Worm (Caenorhabditis elegans): ENCODE measurements around the gene cdk-4.
A peak's percentile ranks its signal among the peaks of the same experiment; 100 is the strongest.

Gene cdk-4

DNA sequence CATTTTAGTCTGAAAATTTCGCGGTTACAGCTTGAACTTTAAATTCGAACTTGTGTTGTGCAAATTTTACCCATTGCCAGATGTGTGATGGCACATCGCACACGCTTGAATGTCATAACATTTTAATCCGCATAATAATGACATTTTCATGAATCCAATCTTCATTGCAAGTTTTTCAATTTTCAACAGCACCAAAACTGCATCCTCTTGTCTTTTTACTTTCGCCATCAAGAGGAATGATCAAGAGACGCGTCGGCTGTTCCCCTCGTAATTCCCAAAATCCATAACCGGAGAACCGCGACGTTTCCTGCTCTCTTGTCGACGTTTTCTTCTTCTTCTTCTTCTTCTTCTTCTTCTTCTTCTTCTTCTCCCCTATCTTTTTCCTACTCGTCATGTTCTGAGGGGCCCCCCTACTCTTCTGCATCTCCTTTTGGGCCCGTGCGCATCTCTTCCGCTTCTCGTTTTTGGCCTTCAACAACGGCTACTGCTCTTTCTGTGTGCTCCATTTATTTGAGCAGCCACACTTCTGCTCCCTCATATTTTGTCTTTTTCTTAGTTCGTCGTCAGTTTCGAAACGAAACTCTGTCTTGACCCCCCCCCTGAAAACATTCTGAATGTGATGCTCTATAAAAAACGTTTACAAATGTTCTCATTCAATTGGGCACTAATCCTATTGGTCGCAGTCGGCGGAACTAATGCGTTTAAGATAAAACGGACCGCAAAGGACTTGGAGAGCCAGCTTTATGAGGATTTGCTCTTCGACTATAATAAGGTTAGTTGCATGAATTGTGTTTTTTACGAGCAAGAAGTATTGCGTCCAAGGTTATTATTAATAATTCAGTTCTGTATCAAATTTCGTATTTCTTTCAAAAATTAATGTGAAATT, 14.0 kb upstream of the cdk-4 start, which contains the start of gene acr-12:
TSS of gene acr-12 (plus strand) at position 430 of the 886 bp plus-strand sequence.
- TF ChIP-seq unc-39 (tag; optimal IDR thresholded peaks at IDR 0.05) = no peak
- TF ChIP-seq ceh-43 (GFP tag; optimal IDR thresholded peaks at IDR 0.05) = no peak
- no peak for TF ChIP-seq lsy-2 (tag; optimal IDR thresholded peaks at IDR 0.05)
- TF ChIP-seq ces-1 (GFP tag; optimal IDR thresholded peaks at IDR 0.05) = peak; percentile 97
- no peak for TF ChIP-seq ztf-11 (tag; optimal IDR thresholded peaks at IDR 0.05)
- TF ChIP-seq mls-2 (tag; optimal IDR thresholded peaks at IDR 0.05) = peak; percentile 27
- no peak for TF ChIP-seq zip-8 (tag; optimal IDR thresholded peaks at IDR 0.05)
- TF ChIP-seq drap-1 (GFP tag; optimal IDR thresholded peaks at IDR 0.05) = no peak
- no peak for TF ChIP-seq ham-2 (GFP tag; optimal IDR thresholded peaks at IDR 0.05)
- TF ChIP-seq nhr-2 (tag; optimal IDR thresholded peaks at IDR 0.05) = no peak

DNA sequence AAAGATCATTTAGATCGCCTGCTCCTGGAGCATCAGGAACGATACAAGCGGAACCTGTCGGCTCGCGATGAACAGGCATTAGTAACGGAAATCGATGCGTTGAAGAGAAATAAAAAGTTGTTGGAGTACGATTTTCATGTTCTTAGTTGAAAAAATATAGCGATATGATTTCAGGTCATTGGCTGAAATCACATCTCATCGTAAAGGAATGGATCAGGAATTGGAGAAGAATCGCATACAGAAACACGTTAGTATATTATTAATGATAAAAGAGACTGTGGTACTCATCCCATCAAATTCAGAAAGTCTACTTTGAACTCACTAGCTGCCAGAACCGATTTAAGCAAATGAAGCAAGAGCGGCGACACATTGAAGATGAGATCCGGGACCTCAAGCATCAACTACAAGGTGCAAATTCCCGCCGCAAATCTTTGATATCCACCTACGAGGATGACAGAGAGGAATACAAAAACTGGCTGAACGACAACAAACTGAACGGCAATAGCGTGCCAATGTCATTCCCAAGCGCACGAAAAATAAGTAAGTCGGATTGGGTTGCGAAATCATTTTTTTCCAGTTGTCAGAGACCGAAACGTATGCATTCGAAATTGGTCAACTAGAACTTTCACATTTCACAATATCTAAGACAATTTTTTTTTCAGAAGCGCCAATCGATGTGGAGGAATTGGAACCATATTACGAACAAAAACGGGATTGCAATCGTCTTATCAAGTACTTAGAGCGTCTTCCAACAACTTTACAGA, 11.5 kb upstream of the cdk-4 start:
- TF ChIP-seq pha-4 (tag; optimal IDR thresholded peaks at IDR 0.05) (no peak), cnd-1 (tag; optimal IDR thresholded peaks at IDR 0.05) (no peak), nhr-28 (tag; optimal IDR thresholded peaks at IDR 0.05) (no peak), unc-39 (tag; optimal IDR thresholded peaks at IDR 0.05) (no peak), tbx-8 (GFP tag; optimal IDR thresholded peaks at IDR 0.05) (no peak), sem-2 (GFP tag; optimal IDR thresholded peaks at IDR 0.05) (no peak), unc-120 (tag; optimal IDR thresholded peaks at IDR 0.05; ENCODE audit: poor library complexity, severe bottlenecking) (no peak), elt-3 (tag; optimal IDR thresholded peaks at IDR 0.05) (no peak), lin-32 (GFP tag; optimal IDR thresholded peaks at IDR 0.05) (no peak), M03D4.4 (tag; optimal IDR thresholded peaks at IDR 0.05) (no peak), flh-1 (GFP tag; optimal IDR thresholded peaks at IDR 0.05) (no peak), snpc-4 (tag; optimal IDR thresholded peaks at IDR 0.05) (no peak), ham-2 (GFP tag; optimal IDR thresholded peaks at IDR 0.05) (no peak), mep-1 (tag; optimal IDR thresholded peaks at IDR 0.05) (no peak), ceh-43 (GFP tag; optimal IDR thresholded peaks at IDR 0.05) (no peak)

DNA sequence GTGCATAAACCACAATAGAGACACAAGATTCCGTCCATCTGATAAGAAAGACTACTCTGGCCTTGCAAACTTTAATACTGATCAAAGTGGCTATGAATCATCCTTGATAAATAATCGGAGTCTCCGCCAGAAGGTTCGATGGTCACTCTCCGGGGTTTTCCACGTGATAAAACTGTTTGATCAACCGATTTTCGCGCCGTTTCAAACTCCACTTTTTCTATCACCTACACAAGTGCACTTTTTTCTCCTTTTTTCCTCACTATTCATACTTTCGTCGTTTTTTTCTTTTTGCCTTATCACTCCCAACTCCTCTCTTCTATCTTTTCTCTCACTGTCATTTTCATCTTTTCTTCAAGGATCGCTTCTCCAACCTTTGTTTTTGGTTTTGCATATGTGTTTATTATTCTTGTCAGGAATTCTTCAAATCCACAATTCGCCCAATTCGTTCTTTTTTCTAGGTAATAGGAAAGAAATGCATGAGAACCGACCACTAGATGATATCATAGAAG, 10.0 kb upstream of the cdk-4 start, which contains the start of gene F18H3.4:
TSS of gene F18H3.4 (plus strand) at position 459 of the 509 bp plus-strand sequence.
- TF ChIP-seq elt-3 (tag; optimal IDR thresholded peaks at IDR 0.05) (no peak), elt-1 (tag; optimal IDR thresholded peaks at IDR 0.05; ENCODE audit: borderline replicate concordance, insufficient read depth) (peak; percentile 4)

DNA sequence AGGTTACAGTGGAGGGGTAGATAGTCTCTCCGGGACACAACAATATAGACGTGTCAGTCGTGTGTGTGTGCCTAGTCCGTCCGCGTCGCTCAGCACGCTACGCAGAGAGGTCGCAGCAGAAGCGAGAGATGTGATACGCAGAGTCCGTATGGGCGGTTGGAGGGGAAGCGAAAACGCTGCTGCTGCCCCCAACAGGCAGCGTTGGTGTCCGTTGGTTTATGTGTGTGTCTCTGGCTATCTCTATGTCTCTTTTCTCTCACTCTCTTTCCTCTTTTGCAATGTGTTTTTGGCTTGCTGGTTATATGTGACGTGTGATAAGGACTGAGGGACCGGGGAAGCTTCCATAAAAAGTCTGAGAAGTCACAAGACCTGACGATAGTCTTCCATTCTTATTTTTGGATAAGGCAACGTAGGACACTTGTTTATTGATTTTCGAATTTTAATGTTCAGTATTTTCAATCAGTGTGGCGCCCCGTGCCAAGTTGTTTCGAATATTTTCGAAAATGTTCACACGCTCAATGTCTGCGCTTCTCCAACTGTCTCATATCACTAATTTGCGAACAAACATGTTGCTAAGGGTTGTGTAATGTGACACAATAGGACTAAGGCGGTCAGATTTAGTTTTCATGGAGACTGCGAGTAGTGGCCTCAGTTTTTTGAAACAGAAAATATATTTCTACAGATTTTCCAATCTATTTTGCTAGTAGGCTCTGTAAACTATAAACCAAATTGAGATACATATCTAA, 8.8 kb upstream of the cdk-4 start, which contains the start of gene pab-2:
TSS of gene pab-2 (minus strand) at position 69 of the 746 bp plus-strand sequence.
- TF ChIP-seq mep-1 (tag; optimal IDR thresholded peaks at IDR 0.05) (peak; percentile 37), nhr-237 (tag; optimal IDR thresholded peaks at IDR 0.05) (peak; percentile 29), unc-39 (tag; optimal IDR thresholded peaks at IDR 0.05) (no peak), cnd-1 (tag; optimal IDR thresholded peaks at IDR 0.05) (peak; percentile 41), hlh-1 (tag; optimal IDR thresholded peaks at IDR 0.05) (peak; percentile 70), unc-120 (tag; optimal IDR thresholded peaks at IDR 0.05; ENCODE audit: poor library complexity, severe bottlenecking) (peak; percentile 99), zip-8 (tag; optimal IDR thresholded peaks at IDR 0.05) (no peak), flh-1 (GFP tag; optimal IDR thresholded peaks at IDR 0.05) (no peak), ham-2 (GFP tag; optimal IDR thresholded peaks at IDR 0.05) (peak; percentile 97), snpc-4 (tag; optimal IDR thresholded peaks at IDR 0.05) (no peak), ceh-83 (GFP tag; optimal IDR thresholded peaks at IDR 0.05) (no peak), elt-1 (tag; optimal IDR thresholded peaks at IDR 0.05; ENCODE audit: borderline replicate concordance, insufficient read depth) (no peak), pha-4 (tag; optimal IDR thresholded peaks at IDR 0.05) (peak; percentile 86), unc-62 (GFP tag; optimal IDR thresholded peaks at IDR 0.05) (peak; percentile 83), sem-2 (GFP tag; optimal IDR thresholded peaks at IDR 0.05) (no peak), mls-2 (tag; optimal IDR thresholded peaks at IDR 0.05) (peak; percentile 4), nhr-2 (tag; optimal IDR thresholded peaks at IDR 0.05) (peak; percentile 11), lsy-2 (tag; optimal IDR thresholded peaks at IDR 0.05) (peak; percentile 44), elt-3 (tag; optimal IDR thresholded peaks at IDR 0.05) (no peak), nhr-76 (tag; optimal IDR thresholded peaks at IDR 0.05) (no peak), lin-13 (tag; optimal IDR thresholded peaks at IDR 0.05) (peak; percentile 31), lin-32 (GFP tag; optimal IDR thresholded peaks at IDR 0.05) (no peak), sptf-1 (tag; optimal IDR thresholded peaks at IDR 0.05) (peak; percentile 84), ztf-11 (tag; optimal IDR thresholded peaks at IDR 0.05) (peak; percentile 42), ceh-39 (tag; optimal IDR thresholded peaks at IDR 0.05) (peak; percentile 21), blmp-1 (tag; optimal IDR thresholded peaks at IDR 0.05) (no peak), M03D4.4 (tag; optimal IDR thresholded peaks at IDR 0.05) (peak; percentile 66), nhr-28 (tag; optimal IDR thresholded peaks at IDR 0.05) (no peak), drap-1 (GFP tag; optimal IDR thresholded peaks at IDR 0.05) (peak; percentile 57), ces-1 (GFP tag; optimal IDR thresholded peaks at IDR 0.05) (peak; percentile 38)
